Worm (Caenorhabditis elegans): ENCODE measurements around the gene coq-3.

- no peak for TF ChIP-seq ceh-28 (tag; optimal IDR thresholded peaks at IDR 0.05)
- TF ChIP-seq unc-39 (tag; optimal IDR thresholded peaks at IDR 0.05): no peak
- TF ChIP-seq fos-1 (tag; optimal IDR thresholded peaks at IDR 0.05): no peak
- TF ChIP-seq elt-1 (tag; optimal IDR thresholded peaks at IDR 0.05): no peak
- TF ChIP-seq jun-1 (tag; optimal IDR thresholded peaks at IDR 0.05): no peak
Observed at ce11 chrIV:14771325-14771724, 24.8 kb downstream of the coq-3 start, which contains the start of gene degl-1.
